Worm (Caenorhabditis elegans) whole organism, young adult: ENCODE data around the gene eff-1.
A peak's percentile ranks its signal among the peaks of the same experiment; 100 is the strongest.

Experiments
- D2030.7 ChIP-seq: fragments of 200-800 bp; sonication (Bioruptor generic); IDR thresholded peaks from 2 replicates; pipeline ENCODE4 v1.3.6; 2022; ENCODE audit warnings: missing genetic modification reagents, missing genetic modification characterization, missing compliant biosample characterization
- F33H1.4 ChIP-seq: fragments of 200-800 bp; sonication (Bioruptor generic); IDR thresholded peaks from 2 replicates; pipeline ENCODE4 v1.3.6; 2022; ENCODE audit warnings: missing genetic modification reagents, missing genetic modification characterization, missing compliant biosample characterization
- F39B2.1 ChIP-seq: fragments of 200-800 bp; sonication (Bioruptor generic); IDR thresholded peaks from 2 replicates; pipeline ENCODE4 v1.3.6; 2022; ENCODE audit warnings: missing genetic modification reagents, missing genetic modification characterization, missing compliant biosample characterization
- F49E8.2 ChIP-seq: sonication (generic microtip); optimal IDR thresholded peaks from 3 replicates; lab custom pipeline; 2017; ENCODE audit warnings: missing genetic modification characterization, mild to moderate bottlenecking, missing compliant biosample characterization, antibody characterized with exemption, moderate library complexity; ENCODE audit not compliant: insufficient read depth
- K12H6.12 ChIP-seq: fragments of 200-800 bp; sonication (Bioruptor generic); optimal IDR thresholded peaks from 2 replicates; lab custom pipeline; 2018; ENCODE audit warnings: mild to moderate bottlenecking, missing genetic modification characterization, missing compliant biosample characterization
- aptf-3 ChIP-seq: fragments of 200-800 bp; sonication (Bioruptor generic); IDR thresholded peaks from 2 replicates; pipeline ENCODE4 v1.3.6; 2022; ENCODE audit warnings: missing genetic modification characterization, missing compliant biosample characterization
- atf-7 ChIP-seq: sonication (generic microtip); optimal IDR thresholded peaks from 2 replicates; lab custom pipeline; 2017; ENCODE audit warnings: mild to moderate bottlenecking, missing genetic modification characterization, missing compliant biosample characterization
- attf-5 ChIP-seq: fragments of 200-800 bp; sonication (Bioruptor generic); optimal IDR thresholded peaks from 2 replicates; lab custom pipeline; 2018; ENCODE audit warnings: mild to moderate bottlenecking, missing genetic modification characterization, missing compliant biosample characterization
- bed-1 ChIP-seq: fragments of 200-800 bp; sonication (Bioruptor generic); IDR thresholded peaks from 2 replicates; pipeline ENCODE4 v1.3.6; 2022; ENCODE audit warnings: missing genetic modification reagents, missing genetic modification characterization, missing compliant biosample characterization
- bed-2 ChIP-seq: fragments of 200-800 bp; sonication (Bioruptor generic); IDR thresholded peaks from 2 replicates; pipeline ENCODE4 v1.3.6; 2022; ENCODE audit warnings: missing genetic modification reagents, missing genetic modification characterization, missing compliant biosample characterization
- ccch-3 ChIP-seq: fragments of 200-800 bp; sonication (Bioruptor generic); optimal IDR thresholded peaks from 2 replicates; lab custom pipeline; 2018; ENCODE audit warnings: mild to moderate bottlenecking, missing genetic modification characterization, missing compliant biosample characterization
- cebp-1 ChIP-seq, 2 experiments: fragments of 200-800 bp in 1 of 2; sonication (Bioruptor generic) in 1 of 2; sonication (generic microtip) in 1 of 2; IDR thresholded peaks in 1 of 2; optimal IDR thresholded peaks in 1 of 2; 2 replicates each; pipeline versions ENCODE4 v1.3.6 to Lab custom; 2017 to 2022; ENCODE audit warnings: missing compliant biosample characterization in 2 of 2, missing genetic modification characterization in 2 of 2, mild to moderate bottlenecking in 1 of 2, missing genetic modification reagents in 1 of 2, moderate library complexity in 1 of 2
- ceh-100 ChIP-seq: fragments of 200-800 bp; sonication (Bioruptor generic); IDR thresholded peaks from 2 replicates; pipeline ENCODE4 v1.3.6; 2022; ENCODE audit warnings: missing genetic modification reagents, missing genetic modification characterization, missing compliant biosample characterization
- ceh-27 ChIP-seq: fragments of 200-800 bp; sonication (Bioruptor generic); optimal IDR thresholded peaks from 2 replicates; lab custom pipeline; 2018; ENCODE audit warnings: mild to moderate bottlenecking, missing genetic modification characterization, moderate library complexity, missing compliant biosample characterization
- ceh-58 ChIP-seq: fragments of 200-800 bp; sonication (Bioruptor generic); IDR thresholded peaks from 2 replicates; pipeline ENCODE4 v1.3.6; 2022; ENCODE audit warnings: missing genetic modification characterization, missing compliant biosample characterization
- ceh-79 ChIP-seq: sonication (generic microtip); optimal IDR thresholded peaks from 2 replicates; lab custom pipeline; 2017; ENCODE audit warnings: mild to moderate bottlenecking, missing genetic modification characterization, missing compliant biosample characterization
- dpff-1 ChIP-seq: sonication (generic microtip); optimal IDR thresholded peaks from 2 replicates; lab custom pipeline; 2017; ENCODE audit warnings: mild to moderate bottlenecking, missing genetic modification characterization, missing compliant biosample characterization
- efl-1 ChIP-seq: fragments of 150-350 bp; optimal IDR thresholded peaks from 2 replicates; lab custom pipeline; 2014; ENCODE audit warnings: missing biosample characterization, missing genetic modification reagents, missing genetic modification characterization
- egl-18 ChIP-seq: fragments of 200-800 bp; sonication (Bioruptor generic); IDR thresholded peaks from 2 replicates; pipeline ENCODE4 v1.3.6; 2022; ENCODE audit warnings: missing genetic modification reagents, missing genetic modification characterization, missing compliant biosample characterization
- gei-17 ChIP-seq: fragments of 200-800 bp; sonication (Bioruptor generic); optimal IDR thresholded peaks from 2 replicates; lab custom pipeline; 2018; ENCODE audit warnings: mild to moderate bottlenecking, missing genetic modification characterization, missing compliant biosample characterization
- hlh-12 ChIP-seq: sonication (generic microtip); optimal IDR thresholded peaks from 2 replicates; lab custom pipeline; 2016; ENCODE audit warnings: missing genetic modification characterization, missing compliant biosample characterization
- hlh-26 ChIP-seq: fragments of 200-800 bp; sonication (Bioruptor generic); conservative IDR thresholded peaks from 2 replicates; pipeline ENCODE4 v1.3.6; 2022; ENCODE audit warnings: missing genetic modification reagents, missing genetic modification characterization, missing compliant biosample characterization
- hmg-20 ChIP-seq: fragments of 200-800 bp; sonication (Bioruptor generic); IDR thresholded peaks from 2 replicates; pipeline ENCODE4 v1.3.6; 2022; ENCODE audit warnings: missing genetic modification reagents, missing genetic modification characterization, missing compliant biosample characterization
- hrde-1 ChIP-seq: sonication (generic microtip); optimal IDR thresholded peaks from 2 replicates; lab custom pipeline; 2016; ENCODE audit warnings: missing genetic modification characterization, mild to moderate bottlenecking, missing compliant biosample characterization, moderate library complexity, missing genotype, missing genetic modification reagents, borderline replicate concordance
- let-526 ChIP-seq: fragments of 200-800 bp; sonication (Bioruptor generic); IDR thresholded peaks from 2 replicates; pipeline ENCODE4 v1.3.6; 2022; ENCODE audit warnings: missing genetic modification reagents, missing genetic modification characterization, missing compliant biosample characterization
- lin-26 ChIP-seq: fragments of 200-800 bp; sonication (Bioruptor generic); IDR thresholded peaks from 2 replicates; pipeline ENCODE4 v1.3.6; 2022; ENCODE audit warnings: missing genetic modification reagents, missing genetic modification characterization, missing compliant biosample characterization
- madf-8 ChIP-seq: fragments of 200-800 bp; sonication (Bioruptor generic); conservative IDR thresholded peaks from 2 replicates; pipeline ENCODE4 v1.3.6; 2022; ENCODE audit warnings: missing genetic modification reagents, missing genetic modification characterization, missing compliant biosample characterization
- mes-4 ChIP-seq: sonication (generic microtip); optimal IDR thresholded peaks from 2 replicates; lab custom pipeline; 2016; ENCODE audit warnings: missing genotype, missing genetic modification characterization, missing compliant biosample characterization
- nfya-1 ChIP-seq: sonication (generic microtip); optimal IDR thresholded peaks from 2 replicates; lab custom pipeline; 2017; ENCODE audit warnings: antibody characterized with exemption, missing compliant biosample characterization, missing genetic modification characterization, borderline replicate concordance; ENCODE audit not compliant: insufficient read depth
- nfyb-1 ChIP-seq: fragments of 200-800 bp; sonication (Bioruptor generic); IDR thresholded peaks from 2 replicates; pipeline ENCODE4 v1.3.6; 2022; ENCODE audit warnings: missing genetic modification reagents, missing genetic modification characterization, missing compliant biosample characterization
- nhr-120 ChIP-seq: fragments of 200-800 bp; sonication (Bioruptor generic); IDR thresholded peaks from 2 replicates; pipeline ENCODE4 v1.3.6; 2022; ENCODE audit warnings: missing genetic modification characterization, missing compliant biosample characterization
- nhr-80 ChIP-seq: sonication (generic microtip); optimal IDR thresholded peaks from 2 replicates; lab custom pipeline; 2016; ENCODE audit warnings: missing genetic modification characterization, missing compliant biosample characterization
- pbrm-1 ChIP-seq: fragments of 200-800 bp; sonication (Bioruptor generic); IDR thresholded peaks from 2 replicates; pipeline ENCODE4 v1.3.6; 2022; ENCODE audit warnings: missing genetic modification reagents, missing genetic modification characterization, missing compliant biosample characterization
- rcor-1 ChIP-seq: fragments of 200-800 bp; sonication (Bioruptor generic); IDR thresholded peaks from 2 replicates; pipeline ENCODE4 v1.3.6; 2022; ENCODE audit warnings: missing genetic modification reagents, missing genetic modification characterization, missing compliant biosample characterization
- rpc-1 ChIP-seq, 2 experiments: fragments of 150-350 bp in 1 of 2; sonication (generic microtip) in 1 of 2; optimal IDR thresholded peaks; 2 replicates each; lab custom pipeline; 2014 to 2018; ENCODE audit warnings: missing biosample characterization in 1 of 2, missing genetic modification characterization in 1 of 2, missing genetic modification reagents in 1 of 2, missing genotype in 1 of 2
- snpc-1.1 ChIP-seq: sonication (generic microtip); optimal IDR thresholded peaks from 2 replicates; lab custom pipeline; 2017; ENCODE audit warnings: missing genetic modification characterization, mild to moderate bottlenecking, missing compliant biosample characterization, antibody characterized with exemption, moderate library complexity, missing genotype, missing genetic modification reagents; ENCODE audit not compliant: insufficient read depth
- snpc-3.4 ChIP-seq: sonication (generic microtip); optimal IDR thresholded peaks from 2 replicates; lab custom pipeline; 2017; ENCODE audit warnings: missing genetic modification characterization, mild to moderate bottlenecking, missing compliant biosample characterization, antibody characterized with exemption, moderate library complexity, missing genotype, missing genetic modification reagents
- tbp1 ChIP-seq: fragments of 200-800 bp; sonication (Bioruptor generic); optimal IDR thresholded peaks from 2 replicates; lab custom pipeline; 2018; ENCODE audit warnings: mild to moderate bottlenecking, missing genetic modification characterization, missing compliant biosample characterization
- tbx-9 ChIP-seq: sonication (generic microtip); optimal IDR thresholded peaks from 2 replicates; lab custom pipeline; 2016; ENCODE audit warnings: borderline replicate concordance, missing genetic modification characterization, inconsistent platforms, missing compliant biosample characterization
- unc-62 ChIP-seq: fragments of 150-350 bp; optimal IDR thresholded peaks from 2 replicates; lab custom pipeline; 2014; ENCODE audit warnings: missing biosample characterization, missing genetic modification reagents, missing genetic modification characterization
- xnd-1 ChIP-seq: sonication (generic microtip); optimal IDR thresholded peaks from 2 replicates; lab custom pipeline; 2016; ENCODE audit warnings: missing genotype, missing genetic modification reagents, missing genetic modification characterization, missing compliant biosample characterization
- zfh-2 ChIP-seq: fragments of 200-800 bp; sonication (Bioruptor generic); conservative IDR thresholded peaks from 2 replicates; pipeline ENCODE4 v1.3.6; 2022; ENCODE audit warnings: missing genetic modification reagents, missing genetic modification characterization, missing compliant biosample characterization
- ztf-18 ChIP-seq: sonication (generic microtip); optimal IDR thresholded peaks from 2 replicates; lab custom pipeline; 2016; ENCODE audit warnings: missing genotype, mild to moderate bottlenecking, missing genetic modification characterization, missing compliant biosample characterization
- ztf-28 ChIP-seq: fragments of 200-800 bp; sonication (Bioruptor generic); IDR thresholded peaks from 2 replicates; pipeline ENCODE4 v1.3.6; 2022; ENCODE audit warnings: missing genetic modification reagents, missing genetic modification characterization, missing compliant biosample characterization
- ztf-6 ChIP-seq: fragments of 200-800 bp; sonication (Bioruptor generic); IDR thresholded peaks from 2 replicates; pipeline ENCODE4 v1.3.6; 2022; ENCODE audit warnings: missing genetic modification reagents, missing genetic modification characterization, missing compliant biosample characterization

eff-1 gene

ce11 chrII:8328820-8329339 lies 17.6 kb upstream of the eff-1 start, which contains the start of gene hel-1 (continued):
- no peak for TF ChIP-seq pbrm-1 (GFP tag; lab: Robert Waterston, UW)
- TF ChIP-seq bed-2 (GFP tag; lab: Robert Waterston, UW), result no peak
- TF ChIP-seq hmg-20 (GFP tag; lab: Robert Waterston, UW), result no peak
- no peak for TF ChIP-seq ztf-6 (GFP tag; lab: Robert Waterston, UW)
- no peak for TF ChIP-seq mes-4 (tag; lab: Kevin White, UChicago)
- TF ChIP-seq let-526 (GFP tag; lab: Robert Waterston, UW), result 0 out of 2 replicates have a peak, but pooled peaks have one; percentile 46
- TF ChIP-seq tbp1 (GFP tag; lab: Kevin White, UChicago), result peak; percentile 54
- no peak for TF ChIP-seq ceh-58 (GFP tag; lab: Robert Waterston, UW)
- no peak for TF ChIP-seq cebp-1 (GFP tag; IDR thresholded peaks at IDR 0.05; lab: Robert Waterston, UW)
- no peak for TF ChIP-seq cebp-1 (tag; optimal IDR thresholded peaks at IDR 0.05; lab: Kevin White, UChicago)
- TF ChIP-seq D2030.7, result peak; percentile 46; the same call in 1 of the 2 replicates
- no peak for TF ChIP-seq F39B2.1 (GFP tag; lab: Robert Waterston, UW)
- no peak for TF ChIP-seq hrde-1
- TF ChIP-seq snpc-1.1 (tag; lab: Kevin White, UChicago), result no peak
- no peak for TF ChIP-seq zfh-2
- peak; percentile 86 for TF ChIP-seq attf-5 (GFP tag; lab: Kevin White, UChicago)
- no peak for TF ChIP-seq nhr-120 (GFP tag; lab: Robert Waterston, UW)
- TF ChIP-seq hlh-12 (tag; lab: Kevin White, UChicago), result no peak
- TF ChIP-seq snpc-3.4, result peak; percentile 27
- peak; percentile 61 for TF ChIP-seq xnd-1 (tag; lab: Kevin White, UChicago)
- TF ChIP-seq ceh-79, result no peak
- TF ChIP-seq gei-17 (GFP tag; lab: Kevin White, UChicago), result no peak
- no peak for TF ChIP-seq F49E8.2 (tag; lab: Kevin White, UChicago)
- peak; percentile 65 for TF ChIP-seq K12H6.12
- no peak for TF ChIP-seq lin-26 (GFP tag; lab: Robert Waterston, UW)
- TF ChIP-seq nhr-80 (tag; lab: Kevin White, UChicago), result no peak
- peak; percentile 79 for TF ChIP-seq ceh-27 (GFP tag; lab: Kevin White, UChicago)
- TF ChIP-seq rpc-1 (optimal IDR thresholded peaks at IDR 0.05; lab: Kevin White, UChicago), result no peak
- TF ChIP-seq rpc-1 (tag; optimal IDR thresholded peaks at IDR 0.05; lab: Kevin White, UChicago), result no peak
- TF ChIP-seq hlh-26 (GFP tag; lab: Robert Waterston, UW), result no peak
- no peak for TF ChIP-seq atf-7 (tag; lab: Kevin White, UChicago)
- peak; percentile 68 for TF ChIP-seq madf-8 (GFP tag; lab: Robert Waterston, UW)
- peak; percentile 49; the same call in 1 of the 2 replicates for TF ChIP-seq nfyb-1 (GFP tag; lab: Robert Waterston, UW)
- no peak for TF ChIP-seq unc-62
- TF ChIP-seq dpff-1 (tag; lab: Kevin White, UChicago), result no peak
- no peak for TF ChIP-seq ztf-28 (GFP tag; lab: Robert Waterston, UW)
- no peak for TF ChIP-seq nfya-1 (tag; lab: Kevin White, UChicago)
- peak; percentile 46; the same call in 1 of the 2 replicates for TF ChIP-seq rcor-1 (GFP tag; lab: Robert Waterston, UW)
- no peak for TF ChIP-seq aptf-3 (GFP tag; lab: Robert Waterston, UW)
- TF ChIP-seq bed-1 (GFP tag; lab: Robert Waterston, UW), result no peak
- TF ChIP-seq ztf-18 (tag; lab: Kevin White, UChicago), result no peak
- no peak for TF ChIP-seq tbx-9
- no peak for TF ChIP-seq ccch-3 (GFP tag; lab: Kevin White, UChicago)
- no peak for TF ChIP-seq egl-18
- peak; percentile 91 for TF ChIP-seq efl-1 (GFP tag; lab: Kevin White, UChicago)
- TF ChIP-seq F33H1.4 (GFP tag; lab: Robert Waterston, UW), result peak; percentile 91
- peak; percentile 37; the same call in 1 of the 2 replicates for TF ChIP-seq ceh-100
